Worm (Caenorhabditis elegans) whole organism, L1 larva: ENCODE results near the gene F46F5.7.

Source experiments
- aly-2 ChIP-seq: fragments of 150-350 bp; optimal IDR thresholded peaks from 2 replicates; lab custom pipeline; 2014; ENCODE audit warnings: missing biosample characterization, missing genetic modification characterization
- blmp-1 ChIP-seq: fragments of 150-350 bp; optimal IDR thresholded peaks from 2 replicates; lab custom pipeline; 2014; ENCODE audit warnings: missing biosample characterization, missing genetic modification characterization
- nhr-85 ChIP-seq: sonication (generic microtip); peaks from one replicate; lab custom pipeline; 2016; ENCODE audit warnings: missing genetic modification characterization, inconsistent platforms, missing compliant biosample characterization

- TF ChIP-seq aly-2 (no peak), blmp-1 (tag; lab: Kevin White, UChicago) (no peak), nhr-85 (tag; lab: Kevin White, UChicago) (no peak)
These were observed 12.0 kb downstream of the F46F5.7 start, which contains the start of gene F46F5.11 for ce11 chrII:808457-808856.
